Worm (Caenorhabditis elegans) whole organism, L1 larva: Measurements from ENCODE around the gene jamp-1.

ENCODE experiments used
- ama-1 ChIP-seq: fragments of 150-350 bp; optimal IDR thresholded peaks from 2 replicates; lab custom pipeline; 2014
- blmp-1 ChIP-seq: fragments of 150-350 bp; optimal IDR thresholded peaks from 2 replicates; lab custom pipeline; 2014; ENCODE audit warnings: missing biosample characterization, missing genetic modification characterization
- ceh-63 ChIP-seq: fragments of 200-800 bp; sonication (Bioruptor generic); optimal IDR thresholded peaks from 2 replicates; lab custom pipeline; 2018; ENCODE audit warnings: mild to moderate bottlenecking, missing genetic modification characterization, missing compliant biosample characterization
- ceh-8 ChIP-seq: fragments of 200-800 bp; sonication (Bioruptor generic); optimal IDR thresholded peaks from 2 replicates; lab custom pipeline; 2018; ENCODE audit warnings: mild to moderate bottlenecking, missing genetic modification characterization, moderate library complexity, missing compliant biosample characterization
- ceh-88 ChIP-seq: fragments of 200-800 bp; sonication (Bioruptor generic); IDR thresholded peaks from 2 replicates; pipeline ENCODE4 v1.3.6; 2022; ENCODE audit warnings: missing genetic modification characterization, missing compliant biosample characterization
- ceh-90 ChIP-seq: sonication (generic microtip); optimal IDR thresholded peaks from 2 replicates; lab custom pipeline; 2016; ENCODE audit warnings: missing genetic modification characterization, missing compliant biosample characterization
- ces-1 ChIP-seq: fragments of 150-350 bp; optimal IDR thresholded peaks from 2 replicates; lab custom pipeline; 2014; ENCODE audit warnings: missing biosample characterization, missing genetic modification reagents, missing genetic modification characterization
- efl-3 ChIP-seq: fragments of 200-800 bp; sonication (Bioruptor generic); optimal IDR thresholded peaks from 2 replicates; lab custom pipeline; 2018; ENCODE audit warnings: mild to moderate bottlenecking, missing genetic modification characterization, missing compliant biosample characterization
- egl-13 ChIP-seq: sonication (generic microtip); optimal IDR thresholded peaks from 2 replicates; lab custom pipeline; 2016; ENCODE audit warnings: missing genotype, missing genetic modification reagents, missing genetic modification characterization, missing compliant biosample characterization
- elt-2 ChIP-seq: sonication (generic microtip); optimal IDR thresholded peaks from 2 replicates; lab custom pipeline; 2016; ENCODE audit warnings: missing genetic modification characterization, mild to moderate bottlenecking, inconsistent platforms, missing compliant biosample characterization, missing genetic modification reagents
- grh-1 ChIP-seq: fragments of 200-800 bp; sonication (Bioruptor generic); IDR thresholded peaks from 2 replicates; pipeline ENCODE4 v1.3.6; 2022; ENCODE audit warnings: missing genetic modification reagents, missing genetic modification characterization, missing compliant biosample characterization
- hlh-4 ChIP-seq: sonication (generic microtip); optimal IDR thresholded peaks from 2 replicates; lab custom pipeline; 2016; ENCODE audit warnings: mild to moderate bottlenecking, missing genetic modification characterization, missing compliant biosample characterization
- jun-1 ChIP-seq: fragments of 150-350 bp; optimal IDR thresholded peaks from 2 replicates; lab custom pipeline; 2014; ENCODE audit warnings: missing biosample characterization, missing genetic modification reagents, missing genetic modification characterization
- lin-35 ChIP-seq, 2 experiments: fragments of 150-350 bp; optimal IDR thresholded peaks; 2 replicates each; lab custom pipeline; 2014; ENCODE audit warnings: missing biosample characterization in 2 of 2, missing genetic modification characterization in 2 of 2, missing genetic modification reagents in 2 of 2
- lin-39 ChIP-seq: fragments of 150-350 bp; optimal IDR thresholded peaks from 2 replicates; lab custom pipeline; 2014; ENCODE audit warnings: missing biosample characterization, missing genetic modification reagents, missing genetic modification characterization
- lir-3 ChIP-seq: sonication (generic microtip); optimal IDR thresholded peaks from 2 replicates; lab custom pipeline; 2016; ENCODE audit warnings: mild to moderate bottlenecking, missing genetic modification characterization, moderate library complexity, missing compliant biosample characterization; ENCODE audit not compliant: poor library complexity
- mef-2 ChIP-seq: fragments of 150-350 bp; optimal IDR thresholded peaks from 2 replicates; lab custom pipeline; 2014; ENCODE audit warnings: missing biosample characterization, missing genetic modification characterization
- nhr-12 ChIP-seq: sonication (generic microtip); optimal IDR thresholded peaks from 2 replicates; lab custom pipeline; 2017; ENCODE audit warnings: missing biosample characterization, missing genetic modification characterization
- nhr-19 ChIP-seq: fragments of 200-800 bp; sonication (Bioruptor generic); conservative IDR thresholded peaks from 2 replicates; pipeline ENCODE4 v1.3.6; 2022; ENCODE audit warnings: missing genetic modification characterization, missing compliant biosample characterization
- nhr-237 ChIP-seq: fragments of 150-350 bp; optimal IDR thresholded peaks from 2 replicates; lab custom pipeline; 2014; ENCODE audit warnings: missing biosample characterization, missing genetic modification characterization
- nhr-47 ChIP-seq: sonication (generic microtip); optimal IDR thresholded peaks from 2 replicates; lab custom pipeline; 2016; ENCODE audit warnings: mild to moderate bottlenecking, missing genetic modification characterization, moderate library complexity, missing compliant biosample characterization
- nhr-71 ChIP-seq: sonication (generic microtip); optimal IDR thresholded peaks from 2 replicates; lab custom pipeline; 2016; ENCODE audit warnings: mild to moderate bottlenecking, missing genetic modification characterization, moderate library complexity, missing compliant biosample characterization
- nhr-76 ChIP-seq: sonication (generic microtip); optimal IDR thresholded peaks from 2 replicates; lab custom pipeline; 2017; ENCODE audit warnings: missing biosample characterization, missing genetic modification characterization
- nhr-77 ChIP-seq: fragments of 150-350 bp; optimal IDR thresholded peaks from 2 replicates; lab custom pipeline; 2014; ENCODE audit warnings: missing biosample characterization, missing genetic modification characterization
- nhr-84 ChIP-seq: sonication (generic microtip); optimal IDR thresholded peaks from 2 replicates; lab custom pipeline; 2017; ENCODE audit warnings: missing biosample characterization, missing genetic modification characterization
- nhr-85 ChIP-seq: sonication (generic microtip); peaks from one replicate; lab custom pipeline; 2016; ENCODE audit warnings: missing genetic modification characterization, inconsistent platforms, missing compliant biosample characterization
- pax-3 ChIP-seq: fragments of 200-800 bp; sonication (Bioruptor generic); optimal IDR thresholded peaks from 2 replicates; lab custom pipeline; 2018; ENCODE audit warnings: mild to moderate bottlenecking, missing genetic modification characterization, moderate library complexity, missing compliant biosample characterization
- rnt-1 ChIP-seq: sonication (generic microtip); optimal IDR thresholded peaks from 2 replicates; lab custom pipeline; 2016; ENCODE audit warnings: mild to moderate bottlenecking, missing genetic modification characterization, moderate library complexity, missing compliant biosample characterization
- skn-1 ChIP-seq: fragments of 150-350 bp; optimal IDR thresholded peaks from 2 replicates; lab custom pipeline; 2014; ENCODE audit warnings: missing biosample characterization, missing genetic modification characterization
- snpc-4 ChIP-seq: fragments of 150-350 bp; optimal IDR thresholded peaks from 2 replicates; lab custom pipeline; 2014; ENCODE audit warnings: missing biosample characterization, missing genetic modification characterization
- snu-23 ChIP-seq: sonication (generic microtip); optimal IDR thresholded peaks from 2 replicates; lab custom pipeline; 2016; ENCODE audit warnings: missing genetic modification characterization, missing compliant biosample characterization
- swsn-7 ChIP-seq: sonication (generic microtip); optimal IDR thresholded peaks from 2 replicates; lab custom pipeline; 2016; ENCODE audit warnings: missing genetic modification characterization, missing compliant biosample characterization
- tlp-1 ChIP-seq: fragments of 150-350 bp; optimal IDR thresholded peaks from 2 replicates; lab custom pipeline; 2014; ENCODE audit warnings: missing biosample characterization, missing genetic modification characterization
- unc-130 ChIP-seq: fragments of 150-350 bp; optimal IDR thresholded peaks from 2 replicates; lab custom pipeline; 2017; ENCODE audit warnings: missing biosample characterization, missing genetic modification characterization, inconsistent platforms
- unc-30 ChIP-seq: sonication (generic microtip); optimal IDR thresholded peaks from 2 replicates; lab custom pipeline; 2017; ENCODE audit warnings: missing biosample characterization, missing genetic modification characterization
- unc-98 ChIP-seq: fragments of 200-800 bp; sonication (Bioruptor generic); IDR thresholded peaks from 2 replicates; pipeline ENCODE4 v1.3.6; 2022; ENCODE audit warnings: missing genetic modification characterization, missing compliant biosample characterization
- vab-15 ChIP-seq: sonication (generic microtip); optimal IDR thresholded peaks from 2 replicates; lab custom pipeline; 2017; ENCODE audit warnings: missing genotype, mild to moderate bottlenecking, missing genetic modification characterization, missing compliant biosample characterization
- xbp-1 ChIP-seq: sonication (generic microtip); optimal IDR thresholded peaks from 2 replicates; lab custom pipeline; 2016; ENCODE audit warnings: missing genetic modification characterization, missing compliant biosample characterization
- zip-4 ChIP-seq: fragments of 200-800 bp; sonication (Bioruptor generic); optimal IDR thresholded peaks from 2 replicates; lab custom pipeline; 2018; ENCODE audit warnings: mild to moderate bottlenecking, missing genetic modification characterization, moderate library complexity, missing compliant biosample characterization

Gene jamp-1

ce11 chrV:6030559-6030975 lies 20.5 kb downstream of the jamp-1 start (continued):
- TF ChIP-seq vab-15 (tag; lab: Kevin White, UChicago) (no peak), lir-3 (no peak), rnt-1 (tag; lab: Kevin White, UChicago) (peak; percentile 15), nhr-71 (tag; lab: Kevin White, UChicago) (peak; percentile 33), mef-2 (tag; lab: Kevin White, UChicago) (no peak), elt-2 (tag; lab: Kevin White, UChicago) (no peak), grh-1 (GFP tag; lab: Robert Waterston, UW) (no peak), efl-3 (GFP tag; lab: Kevin White, UChicago) (no peak), tlp-1 (no peak), blmp-1 (no peak), snpc-4 (tag; lab: Kevin White, UChicago) (peak; percentile 8), lin-35 (GFP tag; optimal IDR thresholded peaks at IDR 0.05; lab: Kevin White, UChicago) (peak in 1 of 2 experiments; percentile 1), skn-1 (tag; lab: Kevin White, UChicago) (no peak), nhr-12 (tag; lab: Kevin White, UChicago) (no peak), nhr-77 (tag; lab: Kevin White, UChicago) (no peak), egl-13 (no peak), lin-39 (tag; lab: Kevin White, UChicago) (no peak), swsn-7 (no peak), unc-98 (GFP tag; lab: Robert Waterston, UW) (no peak)

ce11 chrV:6022076-6022475 lies 29.0 kb downstream of the jamp-1 start:
- TF ChIP-seq nhr-85 (tag; lab: Kevin White, UChicago) = peak; percentile 3
- no peak for TF ChIP-seq nhr-237 (tag; lab: Kevin White, UChicago)
- TF ChIP-seq pax-3 (tag; lab: Kevin White, UChicago) = no peak
- TF ChIP-seq nhr-19 (GFP tag; lab: Robert Waterston, UW) = no peak
- no peak for TF ChIP-seq snu-23
- peak; percentile 17 for TF ChIP-seq blmp-1
- TF ChIP-seq zip-4 (GFP tag; lab: Kevin White, UChicago) = no peak
- TF ChIP-seq unc-130 (tag; lab: Kevin White, UChicago) = no peak

ce11 chrV:6018944-6019450 lies 32.1 kb downstream of the jamp-1 start, which contains the start of gene picc-1:
Gene picc-1, plus strand, starts transcription at chrV:6018994.
- no peak for TF ChIP-seq grh-1 (GFP tag; lab: Robert Waterston, UW)
- no peak for TF ChIP-seq lir-3
- TF ChIP-seq nhr-84 = no peak
- TF ChIP-seq ama-1 (lab: Kevin White, UChicago) = peak; percentile 85
- TF ChIP-seq lin-39 (tag; lab: Kevin White, UChicago) = no peak
- TF ChIP-seq unc-30 (tag; lab: Kevin White, UChicago) = no peak
- no peak for TF ChIP-seq swsn-7
- no peak for TF ChIP-seq xbp-1 (tag; lab: Kevin White, UChicago)
- TF ChIP-seq zip-4 (GFP tag; lab: Kevin White, UChicago) = no peak
- TF ChIP-seq unc-98 (GFP tag; lab: Robert Waterston, UW) = no peak
- no peak for TF ChIP-seq ceh-8 (GFP tag; lab: Kevin White, UChicago)
- TF ChIP-seq nhr-71 (tag; lab: Kevin White, UChicago) = peak; percentile 16
- TF ChIP-seq hlh-4 (tag; lab: Kevin White, UChicago) = no peak
- no peak for TF ChIP-seq ceh-88 (GFP tag; lab: Robert Waterston, UW)
- TF ChIP-seq egl-13 = no peak
- no peak for TF ChIP-seq lin-35 (GFP tag; optimal IDR thresholded peaks at IDR 0.05; lab: Kevin White, UChicago)
- no peak for TF ChIP-seq ces-1 (GFP tag; lab: Kevin White, UChicago)
- no peak for TF ChIP-seq nhr-76 (tag; lab: Kevin White, UChicago)
- TF ChIP-seq vab-15 (tag; lab: Kevin White, UChicago) = no peak
- no peak for TF ChIP-seq ceh-63
- no peak for TF ChIP-seq ceh-90
- TF ChIP-seq elt-2 (tag; lab: Kevin White, UChicago) = peak; percentile 13
- TF ChIP-seq jun-1 (tag; lab: Kevin White, UChicago) = no peak
- TF ChIP-seq nhr-47 (tag; lab: Kevin White, UChicago) = no peak
- TF ChIP-seq, all 84 proteins: peak for 3
